Worm (Caenorhabditis elegans) whole organism, late embryonic: ENCODE results near the gene alg-2.
"Not testable (repeated sequence)": the region's sequence is repeated elsewhere in the genome, so short reads cannot be mapped to it uniquely, and the experiment has no call there.

Experiments used
- F13H6.1 ChIP-seq: sonication (generic microtip); optimal IDR thresholded peaks from 2 replicates; lab custom pipeline; 2016; ENCODE audit warnings: missing genetic modification characterization, missing compliant biosample characterization
- K09A11.1 ChIP-seq: sonication (generic microtip); optimal IDR thresholded peaks from 2 replicates; lab custom pipeline; 2017; ENCODE audit warnings: antibody characterized with exemption, mild to moderate bottlenecking, missing genetic modification characterization, missing compliant biosample characterization; ENCODE audit not compliant: insufficient read depth
- T23F11.4 ChIP-seq: fragments of 200-800 bp; sonication (Bioruptor generic); optimal IDR thresholded peaks from 2 replicates; lab custom pipeline; 2018; ENCODE audit warnings: mild to moderate bottlenecking, missing genetic modification characterization, missing compliant biosample characterization
- Y22D7AL.16 ChIP-seq: sonication (generic microtip); optimal IDR thresholded peaks from 2 replicates; lab custom pipeline; 2016; ENCODE audit warnings: missing genetic modification characterization, missing compliant biosample characterization
- ahr-1 ChIP-seq: sonication (generic microtip); optimal IDR thresholded peaks from 2 replicates; lab custom pipeline; 2016; ENCODE audit warnings: missing genetic modification characterization, missing compliant biosample characterization
- ceh-14 ChIP-seq: sonication (generic microtip); optimal IDR thresholded peaks from 2 replicates; lab custom pipeline; 2016; ENCODE audit warnings: missing genotype, missing genetic modification characterization, missing compliant biosample characterization
- ceh-18 ChIP-seq: sonication (generic microtip); optimal IDR thresholded peaks from 2 replicates; lab custom pipeline; 2016; ENCODE audit warnings: missing genetic modification characterization, missing compliant biosample characterization
- ceh-22 ChIP-seq: sonication (generic microtip); optimal IDR thresholded peaks from 2 replicates; lab custom pipeline; 2017; ENCODE audit warnings: missing biosample characterization, missing genetic modification characterization
- ceh-31 ChIP-seq: sonication (generic microtip); optimal IDR thresholded peaks from 2 replicates; lab custom pipeline; 2016; ENCODE audit warnings: missing genetic modification characterization, missing compliant biosample characterization
- ceh-9 ChIP-seq: sonication (generic microtip); optimal IDR thresholded peaks from 2 replicates; lab custom pipeline; 2016; ENCODE audit warnings: mild to moderate bottlenecking, missing genetic modification characterization, inconsistent platforms, missing compliant biosample characterization
- dve-1 ChIP-seq: sonication (generic microtip); optimal IDR thresholded peaks from 2 replicates; lab custom pipeline; 2017; ENCODE audit warnings: antibody characterized with exemption, mild to moderate bottlenecking, missing genetic modification characterization, missing compliant biosample characterization
- elt-2 ChIP-seq: sonication (generic microtip); optimal IDR thresholded peaks from 2 replicates; lab custom pipeline; 2016; ENCODE audit warnings: missing genetic modification reagents, missing genetic modification characterization, missing compliant biosample characterization
- elt-4 ChIP-seq: sonication (generic microtip); optimal IDR thresholded peaks from 2 replicates; lab custom pipeline; 2016; ENCODE audit warnings: missing genetic modification characterization, missing compliant biosample characterization
- ets-4 ChIP-seq: sonication (generic microtip); optimal IDR thresholded peaks from 2 replicates; lab custom pipeline; 2016; ENCODE audit warnings: missing genetic modification characterization, missing compliant biosample characterization
- eyg-1 ChIP-seq: sonication (generic microtip); optimal IDR thresholded peaks from 2 replicates; lab custom pipeline; 2016; ENCODE audit warnings: missing genotype, missing genetic modification characterization, missing compliant biosample characterization
- fax-1 ChIP-seq: sonication (generic microtip); optimal IDR thresholded peaks from 2 replicates; lab custom pipeline; 2016; ENCODE audit warnings: missing genotype, missing genetic modification characterization, missing compliant biosample characterization
- fkh-10 ChIP-seq: fragments of 150-350 bp; optimal IDR thresholded peaks from 2 replicates; lab custom pipeline; 2014; ENCODE audit warnings: missing biosample characterization, missing genetic modification reagents, missing genetic modification characterization
- gmeb-2 ChIP-seq: sonication (generic microtip); optimal IDR thresholded peaks from 2 replicates; lab custom pipeline; 2016; ENCODE audit warnings: missing genetic modification characterization, inconsistent platforms, missing compliant biosample characterization
- hlh-8 ChIP-seq: sonication (generic microtip); optimal IDR thresholded peaks from 2 replicates; lab custom pipeline; 2016; ENCODE audit warnings: missing genotype, missing genetic modification characterization, missing compliant biosample characterization
- madf-2 ChIP-seq: sonication (generic microtip); optimal IDR thresholded peaks from 2 replicates; lab custom pipeline; 2017; ENCODE audit warnings: missing genetic modification characterization, missing compliant biosample characterization
- mec-3 ChIP-seq: sonication (generic microtip); optimal IDR thresholded peaks from 2 replicates; lab custom pipeline; 2016; ENCODE audit warnings: borderline replicate concordance, missing genetic modification characterization, missing compliant biosample characterization
- nfya-1 ChIP-seq: sonication (generic microtip); optimal IDR thresholded peaks from 2 replicates; lab custom pipeline; 2017; ENCODE audit warnings: missing genetic modification characterization, mild to moderate bottlenecking, missing compliant biosample characterization, antibody characterized with exemption, moderate library complexity
- nhr-11 ChIP-seq: fragments of 150-350 bp; optimal IDR thresholded peaks from 2 replicates; lab custom pipeline; 2014; ENCODE audit warnings: missing biosample characterization, missing genetic modification characterization
- nhr-232 ChIP-seq: sonication (generic microtip); optimal IDR thresholded peaks from 2 replicates; lab custom pipeline; 2016; ENCODE audit warnings: missing genetic modification characterization, missing compliant biosample characterization
- odd-2 ChIP-seq: sonication (generic microtip); optimal IDR thresholded peaks from 2 replicates; lab custom pipeline; 2017; ENCODE audit warnings: antibody characterized with exemption, mild to moderate bottlenecking, missing genetic modification characterization, missing compliant biosample characterization
- pat-9 ChIP-seq: fragments of 200-800 bp; sonication (Bioruptor generic); optimal IDR thresholded peaks from 2 replicates; lab custom pipeline; 2018; ENCODE audit warnings: mild to moderate bottlenecking, missing genetic modification characterization, moderate library complexity, missing compliant biosample characterization
- pax-1 ChIP-seq: fragments of 150-350 bp; optimal IDR thresholded peaks from 2 replicates; lab custom pipeline; 2014; ENCODE audit warnings: missing biosample characterization, missing genetic modification characterization
- pha-2 ChIP-seq: sonication (generic microtip); optimal IDR thresholded peaks from 2 replicates; lab custom pipeline; 2017; ENCODE audit warnings: mild to moderate bottlenecking, missing genetic modification characterization, missing compliant biosample characterization
- pqm-1 ChIP-seq: sonication (generic microtip); optimal IDR thresholded peaks from 2 replicates; lab custom pipeline; 2016; ENCODE audit warnings: missing genetic modification characterization, missing compliant biosample characterization
- pros-1 ChIP-seq: fragments of 150-350 bp; optimal IDR thresholded peaks from 2 replicates; lab custom pipeline; 2014; ENCODE audit warnings: missing biosample characterization, missing genetic modification reagents, missing genetic modification characterization
- rnt-1 ChIP-seq: sonication (generic microtip); optimal IDR thresholded peaks from 2 replicates; lab custom pipeline; 2016; ENCODE audit warnings: missing genetic modification characterization, missing compliant biosample characterization
- sdc-2 ChIP-seq: sonication (generic microtip); optimal IDR thresholded peaks from 2 replicates; lab custom pipeline; 2016; ENCODE audit warnings: missing genotype, missing genetic modification characterization, missing compliant biosample characterization
- sox-2 ChIP-seq: fragments of 200-800 bp; sonication (Bioruptor generic); IDR thresholded peaks from 2 replicates; pipeline ENCODE4 v1.3.6; 2022; ENCODE audit warnings: missing genetic modification reagents, missing genetic modification characterization, missing compliant biosample characterization
- sox-4 ChIP-seq: sonication (generic microtip); optimal IDR thresholded peaks from 2 replicates; lab custom pipeline; 2017; ENCODE audit warnings: mild to moderate bottlenecking, missing genetic modification characterization, inconsistent platforms, missing compliant biosample characterization
- tbx-7 ChIP-seq: sonication (generic microtip); optimal IDR thresholded peaks from 2 replicates; lab custom pipeline; 2016; ENCODE audit warnings: missing genotype, missing genetic modification characterization, missing compliant biosample characterization
- ttx-3 ChIP-seq: sonication (generic microtip); optimal IDR thresholded peaks from 2 replicates; lab custom pipeline; 2016; ENCODE audit warnings: missing genetic modification reagents, missing genetic modification characterization, missing compliant biosample characterization
- unc-3 ChIP-seq, 2 experiments: fragments of 200-800 bp in 1 of 2; sonication (Bioruptor generic) in 1 of 2; sonication (generic microtip) in 1 of 2; conservative IDR thresholded peaks in 1 of 2; optimal IDR thresholded peaks in 1 of 2; 2 replicates each; pipeline versions ENCODE4 v1.3.6 to Lab custom; 2016 to 2022; ENCODE audit warnings: missing compliant biosample characterization in 2 of 2, missing genetic modification characterization in 2 of 2, missing genetic modification reagents in 1 of 2
- unc-42 ChIP-seq: sonication (generic microtip); optimal IDR thresholded peaks from 2 replicates; lab custom pipeline; 2016; ENCODE audit warnings: missing genotype, missing genetic modification characterization, missing compliant biosample characterization
- unc-55 ChIP-seq: sonication (generic microtip); optimal IDR thresholded peaks from 2 replicates; lab custom pipeline; 2017; ENCODE audit warnings: missing biosample characterization, missing genetic modification reagents, missing genetic modification characterization
- zip-5 ChIP-seq: sonication (generic microtip); optimal IDR thresholded peaks from 2 replicates; lab custom pipeline; 2016; ENCODE audit warnings: missing genetic modification characterization, missing compliant biosample characterization
- ztf-16 ChIP-seq: sonication (generic microtip); optimal IDR thresholded peaks from 2 replicates; lab custom pipeline; 2017; ENCODE audit warnings: missing genetic modification characterization, missing compliant biosample characterization

Gene alg-2

DNA sequence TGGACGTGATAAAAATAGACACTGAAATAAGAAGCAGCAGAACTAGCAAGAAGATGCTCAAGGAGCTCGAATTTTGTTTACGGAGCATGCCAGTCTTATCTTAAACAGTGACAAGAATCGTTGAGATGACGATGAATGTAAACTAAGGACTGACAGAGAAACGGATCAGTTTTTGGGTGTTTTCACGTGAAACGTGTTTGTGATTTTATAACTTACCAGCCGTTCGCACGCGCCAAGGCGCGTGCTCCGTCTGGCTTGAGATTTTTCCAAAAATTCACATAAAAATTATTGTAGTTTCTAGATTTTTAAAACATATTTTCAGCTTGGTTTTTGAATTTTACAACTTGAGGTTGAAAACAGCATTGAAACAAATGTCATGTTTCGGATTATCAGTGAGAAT is 22.4 kb upstream of the alg-2 start, which contains the start of gene F28A10.5:
F28A10.5 (minus strand) TSS at position 101 of the 400 bp plus-strand sequence.
- TF ChIP-seq ceh-14, ets-4, zip-5 (tag; lab: Kevin White, UChicago): not testable (repeated sequence)

DNA sequence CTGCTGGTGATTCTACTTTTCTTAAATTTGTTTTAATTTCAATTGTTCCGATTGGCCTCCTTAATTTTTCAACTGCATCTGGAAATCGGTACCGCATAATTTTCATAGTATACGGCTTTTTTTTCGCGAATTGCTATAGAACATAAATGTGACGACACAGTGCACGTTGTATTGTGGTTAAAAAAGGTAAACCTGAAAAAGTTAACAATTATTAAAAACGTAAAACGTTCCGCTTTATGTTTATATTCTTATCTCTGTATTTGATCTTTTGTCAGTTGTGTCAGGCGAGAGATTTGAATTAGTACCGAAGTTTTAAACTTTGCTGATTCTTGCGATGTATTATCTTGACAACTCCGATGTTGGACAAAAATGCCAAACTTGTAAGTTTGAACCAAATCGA is 11.4 kb upstream of the alg-2 start, which contains the start of gene Y46B2A.4:
Y46B2A.4 (plus strand) TSS at position 301 of the 400 bp plus-strand sequence.
- TF ChIP-seq fkh-10, result no peak
- TF ChIP-seq zip-5 (tag; lab: Kevin White, UChicago), result no peak
- TF ChIP-seq ceh-22, result no peak
- no peak for TF ChIP-seq pha-2 (tag; lab: Kevin White, UChicago)
- TF ChIP-seq ceh-9, result no peak
- TF ChIP-seq pros-1, result no peak
- no peak for TF ChIP-seq K09A11.1 (tag; lab: Kevin White, UChicago)
- no peak for TF ChIP-seq sdc-2 (tag; lab: Kevin White, UChicago)
- TF ChIP-seq T23F11.4 (GFP tag; lab: Kevin White, UChicago), result no peak
- TF ChIP-seq nhr-11 (tag; lab: Kevin White, UChicago), result no peak
- TF ChIP-seq pax-1 (tag; lab: Kevin White, UChicago), result no peak
- TF ChIP-seq sox-2 (GFP tag; lab: Robert Waterston, UW), result no peak
- no peak for TF ChIP-seq ztf-16 (tag; lab: Kevin White, UChicago)
- no peak for TF ChIP-seq ttx-3 (tag; lab: Kevin White, UChicago)

DNA sequence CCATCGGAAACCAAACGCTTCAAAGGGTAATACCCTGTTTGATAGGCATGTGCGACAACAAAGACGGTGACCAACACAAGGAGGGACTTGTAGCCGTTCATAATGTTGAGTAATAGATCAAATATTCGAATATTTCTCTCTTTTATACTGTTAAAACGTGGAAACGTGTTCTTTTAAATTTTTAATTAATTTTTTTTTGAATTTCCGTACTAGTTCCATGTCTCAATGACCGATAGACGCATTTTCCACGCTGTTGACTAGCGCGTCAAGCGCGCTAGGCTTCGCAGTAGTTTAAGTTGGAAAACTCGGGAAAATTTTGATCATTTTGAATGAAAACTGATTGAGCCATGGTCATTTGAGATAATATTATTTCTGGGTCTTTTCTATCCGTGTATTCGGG is 6.2 kb upstream of the alg-2 start, which contains the start of gene Y46B2A.3:
Y46B2A.3 (minus strand) TSS at position 101 of the 400 bp plus-strand sequence.
- TF ChIP-seq ceh-9, result no peak
- TF ChIP-seq ceh-31 (tag; lab: Kevin White, UChicago), result no peak
- no peak for TF ChIP-seq rnt-1
- TF ChIP-seq ceh-14 (tag; lab: Kevin White, UChicago), result no peak
- TF ChIP-seq ahr-1, result no peak
- no peak for TF ChIP-seq nhr-11 (tag; lab: Kevin White, UChicago)
- no peak for TF ChIP-seq tbx-7 (tag; lab: Kevin White, UChicago)
- no peak for TF ChIP-seq F13H6.1
- TF ChIP-seq Y22D7AL.16 (tag; lab: Kevin White, UChicago), result no peak
- TF ChIP-seq elt-4 (tag; lab: Kevin White, UChicago), result no peak
- no peak for TF ChIP-seq odd-2
- TF ChIP-seq elt-2, result no peak
- no peak for TF ChIP-seq madf-2
- TF ChIP-seq ceh-18, result no peak
- no peak for TF ChIP-seq sox-2 (GFP tag; lab: Robert Waterston, UW)
- no peak for TF ChIP-seq unc-3 (GFP tag; conservative IDR thresholded peaks at IDR 0.05; lab: Robert Waterston, UW)
- TF ChIP-seq unc-3 (tag; optimal IDR thresholded peaks at IDR 0.05; lab: Kevin White, UChicago), result no peak
- TF ChIP-seq unc-42 (tag; lab: Kevin White, UChicago), result no peak
- no peak for TF ChIP-seq ceh-22
- no peak for TF ChIP-seq T23F11.4 (GFP tag; lab: Kevin White, UChicago)

DNA sequence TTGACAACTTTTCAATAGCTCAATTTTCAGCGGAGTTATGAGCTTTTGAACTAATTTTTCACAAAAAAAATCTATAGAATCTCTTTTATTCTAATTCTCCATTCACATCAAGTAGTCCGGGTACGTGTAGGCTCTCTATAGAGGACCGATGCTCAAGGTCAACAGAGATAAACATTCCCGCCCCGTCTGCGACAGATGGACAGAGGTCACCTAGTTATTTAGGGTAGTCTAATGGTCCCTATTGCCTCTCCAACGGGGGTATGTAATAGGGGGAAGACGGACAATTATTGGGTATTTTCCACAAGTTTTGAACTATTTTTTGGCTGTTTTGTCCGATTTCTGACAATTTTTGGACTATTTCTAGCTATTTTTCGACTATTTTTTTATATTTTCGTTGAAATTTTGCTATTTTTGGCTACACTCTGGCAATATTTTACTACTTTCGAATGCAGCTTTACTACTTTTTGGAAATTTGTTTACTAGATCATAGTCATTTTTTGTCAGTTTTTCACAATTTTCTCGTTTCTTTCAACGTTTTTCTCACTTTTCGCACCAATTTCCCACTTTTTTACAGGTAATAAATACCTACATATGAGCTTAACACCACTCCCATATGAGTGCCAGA is 4.7 kb upstream of the alg-2 start, which contains the start of gene fbxc-51:
fbxc-51 (plus strand) TSS at position 575 of the 625 bp plus-strand sequence.
- peak; percentile 30 for TF ChIP-seq elt-2
- TF ChIP-seq eyg-1 (tag; lab: Kevin White, UChicago), result no peak
- TF ChIP-seq mec-3, result no peak

DNA sequence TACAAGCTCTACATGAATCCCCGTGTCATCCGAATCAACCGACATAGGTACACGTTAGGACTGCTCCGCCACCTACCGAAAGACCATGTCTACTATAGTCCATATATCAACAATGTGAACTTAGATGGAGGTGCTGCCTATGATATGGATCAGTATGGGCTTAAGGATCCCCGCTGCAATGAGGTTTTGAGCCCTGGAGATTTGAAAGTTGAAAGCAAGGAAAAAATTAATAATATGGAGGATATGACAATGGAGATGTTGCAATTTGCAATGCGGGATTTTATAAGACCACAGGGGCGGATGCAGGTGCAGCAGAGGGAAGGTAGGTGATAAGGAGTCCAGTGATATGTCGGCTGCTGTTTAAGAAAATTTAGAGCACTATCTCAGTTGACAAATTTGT is 3.7 kb upstream of the alg-2 start:
- no peak for TF ChIP-seq madf-2
- no peak for TF ChIP-seq ztf-16 (tag; lab: Kevin White, UChicago)

DNA sequence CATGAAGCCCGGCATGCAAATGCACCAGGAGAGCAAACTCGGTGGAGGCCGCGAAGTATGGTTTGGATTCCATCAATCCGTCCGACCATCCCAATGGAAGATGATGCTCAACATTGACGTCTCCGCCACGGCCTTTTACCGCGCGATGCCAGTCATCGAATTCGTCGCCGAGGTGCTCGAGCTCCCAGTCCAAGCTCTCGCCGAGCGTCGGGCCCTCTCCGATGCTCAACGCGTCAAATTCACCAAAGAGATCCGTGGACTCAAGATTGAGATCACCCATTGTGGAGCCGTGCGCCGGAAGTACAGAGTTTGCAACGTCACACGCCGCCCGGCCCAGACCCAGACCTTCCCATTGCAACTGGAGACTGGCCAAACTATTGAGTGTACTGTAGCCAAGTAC is 2.7 kb downstream of the alg-2 start:
- TF ChIP-seq pat-9 (no peak), elt-4 (tag; lab: Kevin White, UChicago) (no peak), nhr-232 (tag; lab: Kevin White, UChicago) (no peak), unc-3 (GFP tag; conservative IDR thresholded peaks at IDR 0.05; lab: Robert Waterston, UW) (no peak), unc-3 (tag; optimal IDR thresholded peaks at IDR 0.05; lab: Kevin White, UChicago) (no peak), sox-4 (tag; lab: Kevin White, UChicago) (no peak), ets-4 (tag; lab: Kevin White, UChicago) (no peak), pqm-1 (tag; lab: Kevin White, UChicago) (no peak), nhr-11 (tag; lab: Kevin White, UChicago) (no peak), unc-55 (GFP tag; lab: Kevin White, UChicago) (no peak), unc-42 (tag; lab: Kevin White, UChicago) (no peak), nfya-1 (tag; lab: Kevin White, UChicago) (no peak), gmeb-2 (tag; lab: Kevin White, UChicago) (no peak), hlh-8 (tag; lab: Kevin White, UChicago) (no peak), dve-1 (tag; lab: Kevin White, UChicago) (no peak), fax-1 (tag; lab: Kevin White, UChicago) (no peak), F13H6.1 (no peak)
